Worm (Caenorhabditis elegans): ENCODE data around the gene Y41E3.1.
"Not testable (repeated sequence)": the region's sequence is repeated elsewhere in the genome, so short reads cannot be mapped to it uniquely, and the experiment has no call there.

The Y41E3.1 gene

ce11 chrIV:14953802-14954201 lies 4.9 kb downstream of the Y41E3.1 start:
- TF ChIP-seq nhr-28 (tag; optimal IDR thresholded peaks at IDR 0.05), result no peak
- TF ChIP-seq pha-4 (tag; optimal IDR thresholded peaks at IDR 0.05), result no peak
- no peak for TF ChIP-seq nhr-11 (tag; optimal IDR thresholded peaks at IDR 0.05)
- no peak for TF ChIP-seq fos-1 (tag; optimal IDR thresholded peaks at IDR 0.05)
- no peak for TF ChIP-seq nhr-76 (tag; optimal IDR thresholded peaks at IDR 0.05)
- no peak for TF ChIP-seq nhr-77 (tag; optimal IDR thresholded peaks at IDR 0.05)
- no peak for TF ChIP-seq ceh-9 (tag; optimal IDR thresholded peaks at IDR 0.05)
- TF ChIP-seq aly-2 (tag; optimal IDR thresholded peaks at IDR 0.05), result no peak
- no peak for TF ChIP-seq daf-12 (tag; optimal IDR thresholded peaks at IDR 0.05)
- no peak for TF ChIP-seq ztf-4 (tag; optimal IDR thresholded peaks at IDR 0.05)

- TF ChIP-seq ama-1 (optimal IDR thresholded peaks at IDR 0.05) (no peak), eor-1 (tag; optimal IDR thresholded peaks at IDR 0.05) (no peak), lsy-12 (tag; optimal IDR thresholded peaks at IDR 0.05) (no peak), nhr-12 (tag; optimal IDR thresholded peaks at IDR 0.05) (no peak), ztf-11 (tag; optimal IDR thresholded peaks at IDR 0.05) (no peak), ceh-28 (tag; optimal IDR thresholded peaks at IDR 0.05) (no peak), tbx-2 (tag; optimal IDR thresholded peaks at IDR 0.05) (no peak), lin-15B (tag; optimal IDR thresholded peaks at IDR 0.05) (no peak), nhr-237 (tag; optimal IDR thresholded peaks at IDR 0.05) (no peak), nhr-23 (tag; optimal IDR thresholded peaks at IDR 0.05) (no peak), ZK546.5 (tag; optimal IDR thresholded peaks at IDR 0.05) (no peak), fos-1 (tag; optimal IDR thresholded peaks at IDR 0.05) (no peak), mml-1 (tag; optimal IDR thresholded peaks at IDR 0.05) (no peak), daf-12 (tag; optimal IDR thresholded peaks at IDR 0.05) (no peak), jun-1 (tag; optimal IDR thresholded peaks at IDR 0.05) (no peak), egl-5 (tag; optimal IDR thresholded peaks at IDR 0.05) (no peak), nhr-76 (tag; optimal IDR thresholded peaks at IDR 0.05) (no peak)
Observed at ce11 chrIV:14950468-14950867, 8.2 kb downstream of the Y41E3.1 start, which contains the start of gene Y41E3.22. Gene Y41E3.22 (plus strand): TSS chrIV:14950710.

- TF ChIP-seq ztf-4 (tag; optimal IDR thresholded peaks at IDR 0.05) (no peak), nhr-237 (tag; optimal IDR thresholded peaks at IDR 0.05) (no peak), tbx-2 (tag; optimal IDR thresholded peaks at IDR 0.05) (no peak), pha-4 (tag; optimal IDR thresholded peaks at IDR 0.05) (no peak), mml-1 (tag; optimal IDR thresholded peaks at IDR 0.05) (no peak), nhr-76 (tag; optimal IDR thresholded peaks at IDR 0.05) (no peak), zag-1 (tag; optimal IDR thresholded peaks at IDR 0.05) (no peak), R02D3.7 (tag; optimal IDR thresholded peaks at IDR 0.05) (no peak), nhr-11 (tag; optimal IDR thresholded peaks at IDR 0.05) (no peak), ceh-16 (tag; optimal IDR thresholded peaks at IDR 0.05) (no peak), nhr-23 (tag; optimal IDR thresholded peaks at IDR 0.05) (no peak)
Observed at ce11 chrIV:14949048-14949447, 9.6 kb downstream of the Y41E3.1 start.

DNA sequence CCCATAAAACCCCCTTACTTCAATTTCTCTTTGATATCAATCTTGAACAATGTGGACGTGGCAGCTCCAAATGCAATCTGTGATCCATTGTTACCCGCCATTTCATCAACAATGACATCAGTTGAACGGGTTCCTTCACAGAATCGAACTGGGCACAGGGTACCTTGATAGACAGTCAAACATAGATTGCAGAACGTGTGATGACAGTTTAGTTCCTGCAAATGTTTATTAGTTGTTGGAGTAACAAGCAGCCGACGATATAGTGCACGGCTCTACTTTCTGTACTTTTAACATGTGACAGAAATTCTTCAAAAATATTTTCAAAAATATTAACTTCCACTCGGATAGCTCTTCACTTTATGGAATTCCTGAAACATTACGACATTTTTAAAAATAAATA lies 14.4 kb downstream of the Y41E3.1 start, which contains the start of gene Y57G11C.48:
Gene Y57G11C.48 (minus strand): TSS at position 101 of the 400 bp plus-strand sequence.
- no peak for TF ChIP-seq nhr-11 (tag; optimal IDR thresholded peaks at IDR 0.05)
- no peak for TF ChIP-seq elt-3 (tag; optimal IDR thresholded peaks at IDR 0.05)
- no peak for TF ChIP-seq ZK546.5 (tag; optimal IDR thresholded peaks at IDR 0.05)
- no peak for TF ChIP-seq tbx-2 (tag; optimal IDR thresholded peaks at IDR 0.05)
- TF ChIP-seq ceh-9 (tag; optimal IDR thresholded peaks at IDR 0.05), result no peak
- no peak for TF ChIP-seq nhr-28 (tag; optimal IDR thresholded peaks at IDR 0.05)
- TF ChIP-seq ceh-82 (tag; optimal IDR thresholded peaks at IDR 0.05), result no peak
- TF ChIP-seq nhr-25 (tag; optimal IDR thresholded peaks at IDR 0.05), result no peak
- no peak for TF ChIP-seq aly-2 (tag; optimal IDR thresholded peaks at IDR 0.05)
- no peak for TF ChIP-seq pqm-1 (tag; optimal IDR thresholded peaks at IDR 0.05)
- no peak for TF ChIP-seq egl-5 (tag; optimal IDR thresholded peaks at IDR 0.05)
- no peak for TF ChIP-seq mml-1 (tag; optimal IDR thresholded peaks at IDR 0.05)
- no peak for TF ChIP-seq nhr-237 (tag; optimal IDR thresholded peaks at IDR 0.05)
- no peak for TF ChIP-seq eor-1 (tag; optimal IDR thresholded peaks at IDR 0.05)
- no peak for TF ChIP-seq nhr-77 (tag; optimal IDR thresholded peaks at IDR 0.05)
- TF ChIP-seq nhr-23 (tag; optimal IDR thresholded peaks at IDR 0.05), result no peak
- TF ChIP-seq daf-12 (tag; optimal IDR thresholded peaks at IDR 0.05), result no peak

DNA sequence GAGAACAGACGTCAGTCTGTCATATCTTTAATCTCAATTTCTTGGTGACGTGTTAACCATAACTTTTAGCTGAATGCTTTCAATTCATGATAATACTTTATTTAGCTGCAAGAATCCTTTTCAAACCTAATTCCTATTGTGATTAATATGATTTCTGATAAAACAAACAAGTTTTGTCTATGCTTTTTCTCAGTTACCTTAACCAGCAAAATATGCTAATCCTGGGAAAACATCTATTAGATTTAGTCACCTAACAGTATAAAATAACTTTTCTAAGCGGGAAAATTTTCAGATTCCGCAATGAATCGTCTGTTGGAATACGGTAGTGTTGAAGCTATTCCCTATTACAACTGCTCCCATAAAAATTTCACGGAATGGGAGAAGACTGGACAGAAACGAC lies 20.1 kb downstream of the Y41E3.1 start, which contains the start of gene Y57G11C.30:
Gene Y57G11C.30 (plus strand): TSS at position 301 of the 400 bp plus-strand sequence.
- not testable (repeated sequence) for TF ChIP-seq elt-3 (tag; optimal IDR thresholded peaks at IDR 0.05); tbx-2 (tag; optimal IDR thresholded peaks at IDR 0.05); unc-62 (GFP tag; optimal IDR thresholded peaks at IDR 0.05)

DNA sequence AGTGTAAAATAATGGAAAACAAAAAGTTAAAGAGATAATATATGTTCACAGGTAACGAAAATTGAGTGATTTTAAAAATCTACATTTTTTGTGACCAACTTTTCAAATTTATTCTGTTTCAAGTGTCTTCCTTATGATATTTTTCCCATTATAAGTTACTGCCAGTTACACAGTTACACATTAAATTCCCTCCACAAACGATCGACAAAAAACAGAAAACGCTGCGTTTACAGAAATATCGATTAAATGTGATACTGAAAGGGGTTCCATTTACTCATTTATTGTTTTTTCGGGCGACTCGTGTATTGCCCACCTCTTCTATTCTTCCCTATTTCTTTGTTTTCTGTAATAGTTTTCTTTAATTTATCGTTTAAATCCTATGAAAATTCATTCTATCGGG lies 21.7 kb downstream of the Y41E3.1 start, which contains the start of gene Y57G11C.1144:
Gene Y57G11C.1144 (plus strand): TSS at position 301 of the 400 bp plus-strand sequence.
- TF ChIP-seq elt-3 (tag; optimal IDR thresholded peaks at IDR 0.05) (no peak), pqm-1 (tag; optimal IDR thresholded peaks at IDR 0.05) (no peak), ceh-9 (tag; optimal IDR thresholded peaks at IDR 0.05) (no peak), elt-2 (tag; optimal IDR thresholded peaks at IDR 0.05) (no peak), zag-1 (tag; optimal IDR thresholded peaks at IDR 0.05) (no peak), nhr-67 (tag; optimal IDR thresholded peaks at IDR 0.05) (no peak), lin-39 (tag; optimal IDR thresholded peaks at IDR 0.05) (no peak), lsy-12 (tag; optimal IDR thresholded peaks at IDR 0.05) (no peak), unc-39 (tag; optimal IDR thresholded peaks at IDR 0.05) (no peak)
